Worm (Caenorhabditis elegans): ENCODE results near the gene Y76B12C.3.

DNA sequence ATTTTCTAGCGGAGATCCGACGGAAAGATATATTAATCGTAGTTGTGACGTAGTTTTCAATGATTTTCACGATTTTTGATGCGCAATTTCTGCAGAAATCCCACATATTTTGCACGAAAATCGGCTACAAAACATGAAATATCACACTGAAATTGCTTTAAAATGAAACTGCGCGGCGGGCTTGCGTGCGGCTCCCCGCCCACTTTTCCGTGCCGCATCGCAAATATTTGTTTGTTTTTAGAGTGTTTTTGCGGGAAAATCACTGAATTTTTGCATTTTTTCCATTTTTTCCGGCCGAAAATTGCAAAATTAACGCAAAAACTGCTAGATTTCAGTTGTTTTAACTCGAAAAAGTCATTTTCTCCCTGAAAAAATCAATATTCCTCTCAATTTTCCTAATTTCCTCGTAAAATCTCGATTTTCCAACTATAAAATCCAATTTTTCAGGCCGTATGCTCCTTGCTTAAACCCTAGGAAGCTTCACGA lies 7.5 kb downstream of the Y76B12C.3 start, which contains the start of gene Y76B12C.6:
- TF ChIP-seq him-1 (tag; optimal IDR thresholded peaks at IDR 0.05) (no peak), W03F9.2 (tag; optimal IDR thresholded peaks at IDR 0.05) (no peak), dao-5 (tag; optimal IDR thresholded peaks at IDR 0.05) (no peak)
